Worm (Caenorhabditis elegans) whole organism, late embryonic: ENCODE results near the gene natc-2.

Experiments
- T23F11.4 ChIP-seq: fragments of 200-800 bp; sonication (Bioruptor generic); optimal IDR thresholded peaks from 2 replicates; lab custom pipeline; 2018; ENCODE audit warnings: mild to moderate bottlenecking, missing genetic modification characterization, missing compliant biosample characterization
- ceh-14 ChIP-seq: sonication (generic microtip); optimal IDR thresholded peaks from 2 replicates; lab custom pipeline; 2016; ENCODE audit warnings: missing genotype, missing genetic modification characterization, missing compliant biosample characterization
- dmd-4 ChIP-seq: sonication (generic microtip); optimal IDR thresholded peaks from 2 replicates; lab custom pipeline; 2016; ENCODE audit warnings: borderline replicate concordance, missing genetic modification characterization, missing compliant biosample characterization
- pag-3 ChIP-seq: sonication (generic microtip); optimal IDR thresholded peaks from 2 replicates; lab custom pipeline; 2016; ENCODE audit warnings: missing compliant biosample characterization, missing genetic modification characterization, borderline replicate concordance

DNA sequence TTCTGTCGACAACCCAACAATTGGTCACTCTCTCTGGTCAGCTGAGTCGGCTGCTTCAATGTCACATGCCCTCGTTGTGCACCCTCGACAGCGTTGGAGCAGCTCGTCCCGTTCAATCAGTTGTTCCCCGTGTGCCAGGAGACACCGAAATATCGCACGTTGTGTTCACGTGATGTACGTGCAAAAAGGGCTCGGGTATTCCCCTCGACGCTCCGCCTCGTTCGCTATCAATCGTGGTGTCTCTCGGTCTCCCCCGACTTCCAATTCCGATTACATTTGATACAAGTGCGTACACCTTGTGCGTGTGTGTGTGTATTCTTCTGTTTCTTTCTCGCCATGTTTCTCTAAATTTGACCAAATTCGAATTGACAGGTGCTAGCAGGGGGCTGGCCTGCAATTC lies 2.4 kb upstream of the natc-2 start:
- no peak for TF ChIP-seq pag-3
- TF ChIP-seq ceh-14 (tag; lab: Kevin White, UChicago), result no peak
- no peak for TF ChIP-seq T23F11.4 (GFP tag; lab: Kevin White, UChicago)
- TF ChIP-seq dmd-4 (tag; lab: Kevin White, UChicago), result no peak
